Fruit fly (Drosophila melanogaster) whole organism, adult: ENCODE results near the gene borr.

ENCODE experiments used
- CG11617 ChIP-seq: fragments of 200-800 bp; sonication (Bioruptor generic); optimal IDR thresholded peaks from 2 replicates; lab custom pipeline; 2017; ENCODE audit warnings: mild to moderate bottlenecking, missing biosample characterization, missing genetic modification reagents, missing genetic modification characterization
- CG12768 ChIP-seq: fragments of 200-800 bp; sonication (Bioruptor generic); optimal IDR thresholded peaks from 2 replicates; lab custom pipeline; 2017; ENCODE audit warnings: missing biosample characterization, missing genetic modification characterization, mild to moderate bottlenecking, moderate library complexity, missing genetic modification reagents
- CG14711 ChIP-seq: fragments of 200-800 bp; sonication (Bioruptor generic); optimal IDR thresholded peaks from 2 replicates; lab custom pipeline; 2018; ENCODE audit warnings: missing biosample characterization, mild to moderate bottlenecking, missing genetic modification characterization, moderate library complexity
- CG1620 ChIP-seq: fragments of 200-800 bp; sonication (Bioruptor generic); optimal IDR thresholded peaks from 2 replicates; lab custom pipeline; 2016; ENCODE audit warnings: missing biosample characterization, missing genetic modification characterization
- CG5204 ChIP-seq: fragments of 200-800 bp; sonication (Bioruptor generic); optimal IDR thresholded peaks from 2 replicates; lab custom pipeline; 2016; ENCODE audit warnings: missing biosample characterization, missing genetic modification characterization
- CG7045 ChIP-seq: fragments of 200-800 bp; sonication (Bioruptor generic); optimal IDR thresholded peaks from 2 replicates; lab custom pipeline; 2017; ENCODE audit warnings: missing biosample characterization, mild to moderate bottlenecking, missing genetic modification characterization
- CG7101 ChIP-seq: fragments of 200-800 bp; sonication (Bioruptor generic); optimal IDR thresholded peaks from 2 replicates; lab custom pipeline; 2018; ENCODE audit warnings: missing biosample characterization, mild to moderate bottlenecking, missing genetic modification characterization, moderate library complexity
- Crg-1 ChIP-seq: fragments of 200-800 bp; sonication (Bioruptor generic); optimal IDR thresholded peaks from 2 replicates; lab custom pipeline; 2016; ENCODE audit warnings: missing biosample characterization, missing genetic modification characterization
- Mnt ChIP-seq: fragments of 200-800 bp; sonication (Bioruptor generic); optimal IDR thresholded peaks from 2 replicates; lab custom pipeline; 2016; ENCODE audit warnings: missing biosample characterization, mild to moderate bottlenecking, missing genetic modification characterization
- cic ChIP-seq: fragments of 200-800 bp; sonication (Bioruptor generic); optimal IDR thresholded peaks from 2 replicates; lab custom pipeline; 2017; ENCODE audit warnings: missing biosample characterization, mild to moderate bottlenecking, missing genetic modification characterization, moderate library complexity
- kay ChIP-seq: fragments of 200-800 bp; sonication (Bioruptor generic); peaks from one replicate; lab custom pipeline; 2016; ENCODE audit warnings: missing biosample characterization, missing genetic modification characterization, borderline replicate concordance
- ovo ChIP-seq: fragments of 200-800 bp; sonication (Bioruptor generic); optimal IDR thresholded peaks from 2 replicates; lab custom pipeline; 2016; ENCODE audit warnings: missing biosample characterization, missing genetic modification characterization
- tj ChIP-seq: fragments of 200-800 bp; sonication (Bioruptor generic); optimal IDR thresholded peaks from 3 replicates; lab custom pipeline; 2017; ENCODE audit warnings: missing biosample characterization, mild to moderate bottlenecking, missing genetic modification characterization, moderate library complexity
- toe ChIP-seq: fragments of 200-800 bp; sonication (Bioruptor generic); optimal IDR thresholded peaks from 2 replicates; lab custom pipeline; 2016; ENCODE audit warnings: missing biosample characterization, missing genetic modification characterization

- TF ChIP-seq cic (GFP tag; lab: Kevin White, UChicago) (no peak), CG12768 (no peak), toe (GFP tag; lab: Kevin White, UChicago) (no peak), CG11617 (GFP tag; lab: Kevin White, UChicago) (no peak), CG14711 (tag; lab: Kevin White, UChicago) (no peak), kay (GFP tag; lab: Kevin White, UChicago) (no peak), CG5204 (GFP tag; lab: Kevin White, UChicago) (no peak), tj (GFP tag; lab: Kevin White, UChicago) (no peak), Mnt (no peak), ovo (GFP tag; lab: Kevin White, UChicago) (no peak), Crg-1 (GFP tag; lab: Kevin White, UChicago) (no peak), CG7101 (tag; lab: Kevin White, UChicago) (no peak), CG7045 (no peak), CG1620 (GFP tag; lab: Kevin White, UChicago) (no peak)
Observed at dm6 chr2L:9207133-9207532, 45.8 kb downstream of the borr start.
